Worm (Caenorhabditis elegans) whole organism, L1 larva: ENCODE data around the gene nhr-16.

Experiments
- C04F5.9 ChIP-seq: sonication (generic microtip); optimal IDR thresholded peaks from 2 replicates; lab custom pipeline; 2016; ENCODE audit warnings: missing genetic modification characterization, missing compliant biosample characterization
- C16A3.4 ChIP-seq: fragments of 150-350 bp; optimal IDR thresholded peaks from 2 replicates; lab custom pipeline; 2014; ENCODE audit warnings: missing biosample characterization, missing genetic modification characterization
- F16B12.6 ChIP-seq: fragments of 150-350 bp; optimal IDR thresholded peaks from 2 replicates; lab custom pipeline; 2014; ENCODE audit warnings: missing biosample characterization, missing genetic modification characterization
- aha-1 ChIP-seq: fragments of 150-350 bp; optimal IDR thresholded peaks from 2 replicates; lab custom pipeline; 2014; ENCODE audit warnings: missing biosample characterization, missing genetic modification characterization
- alr-1 ChIP-seq: fragments of 200-800 bp; sonication (Bioruptor generic); optimal IDR thresholded peaks from 2 replicates; lab custom pipeline; 2018; ENCODE audit warnings: borderline replicate concordance, mild to moderate bottlenecking, missing genetic modification characterization, missing compliant biosample characterization
- aly-2 ChIP-seq: fragments of 150-350 bp; optimal IDR thresholded peaks from 2 replicates; lab custom pipeline; 2014; ENCODE audit warnings: missing biosample characterization, missing genetic modification characterization
- blmp-1 ChIP-seq: fragments of 150-350 bp; optimal IDR thresholded peaks from 2 replicates; lab custom pipeline; 2014; ENCODE audit warnings: missing biosample characterization, missing genetic modification characterization
- ceh-63 ChIP-seq: fragments of 200-800 bp; sonication (Bioruptor generic); optimal IDR thresholded peaks from 2 replicates; lab custom pipeline; 2018; ENCODE audit warnings: mild to moderate bottlenecking, missing genetic modification characterization, missing compliant biosample characterization
- ceh-8 ChIP-seq: fragments of 200-800 bp; sonication (Bioruptor generic); optimal IDR thresholded peaks from 2 replicates; lab custom pipeline; 2018; ENCODE audit warnings: mild to moderate bottlenecking, missing genetic modification characterization, moderate library complexity, missing compliant biosample characterization
- ceh-82 ChIP-seq, 3 experiments: fragments of 150-350 bp in 1 of 3; sonication (generic microtip) in 2 of 3; optimal IDR thresholded peaks; 2 replicates each; lab custom pipeline; 2014 to 2017; ENCODE audit warnings: missing biosample characterization in 3 of 3, missing genetic modification characterization in 3 of 3
- ceh-90 ChIP-seq: sonication (generic microtip); optimal IDR thresholded peaks from 2 replicates; lab custom pipeline; 2016; ENCODE audit warnings: missing genetic modification characterization, missing compliant biosample characterization
- ces-1 ChIP-seq: fragments of 150-350 bp; optimal IDR thresholded peaks from 2 replicates; lab custom pipeline; 2014; ENCODE audit warnings: missing biosample characterization, missing genetic modification reagents, missing genetic modification characterization
- dpl-1 ChIP-seq, 3 experiments: fragments of 150-350 bp in 2 of 3; sonication (generic microtip) in 1 of 3; optimal IDR thresholded peaks; 2 replicates each; lab custom pipeline; 2014 to 2017; ENCODE audit warnings: missing biosample characterization in 3 of 3, missing genetic modification characterization in 3 of 3, missing genetic modification reagents in 3 of 3
- efl-1 ChIP-seq, 4 experiments: fragments of 150-350 bp; optimal IDR thresholded peaks in 3 of 4; peaks in 1 of 4; 1 replicate in 1 of 4; 2 replicates in 3 of 4; lab custom pipeline; 2014; ENCODE audit warnings: missing biosample characterization in 2 of 4, missing genetic modification characterization in 2 of 4, missing genetic modification reagents in 2 of 4
- elt-3 ChIP-seq, 6 experiments: fragments of 150-350 bp in 1 of 6; sonication (generic microtip); optimal IDR thresholded peaks; 2 replicates each; lab custom pipeline; 2017 to 2018; ENCODE audit warnings: missing biosample characterization in 6 of 6, missing genetic modification characterization in 6 of 6, inconsistent platforms in 1 of 6
- fkh-10 ChIP-seq: sonication (generic microtip); optimal IDR thresholded peaks from 2 replicates; lab custom pipeline; 2017; ENCODE audit warnings: missing biosample characterization, missing genetic modification reagents, missing genetic modification characterization
- fkh-4 ChIP-seq: sonication (generic microtip); optimal IDR thresholded peaks from 2 replicates; lab custom pipeline; 2016; ENCODE audit warnings: missing compliant biosample characterization, missing genetic modification characterization, borderline replicate concordance
- hlh-4 ChIP-seq: sonication (generic microtip); optimal IDR thresholded peaks from 2 replicates; lab custom pipeline; 2016; ENCODE audit warnings: mild to moderate bottlenecking, missing genetic modification characterization, missing compliant biosample characterization
- hpl-2 ChIP-seq: fragments of 150-350 bp; optimal IDR thresholded peaks from 2 replicates; lab custom pipeline; 2014; ENCODE audit warnings: missing biosample characterization, missing genetic modification reagents, missing genetic modification characterization
- irx-1 ChIP-seq: sonication (generic microtip); optimal IDR thresholded peaks from 2 replicates; lab custom pipeline; 2016; ENCODE audit warnings: missing genetic modification characterization, missing compliant biosample characterization
- isw-1 ChIP-seq: fragments of 200-800 bp; sonication (Bioruptor generic); IDR thresholded peaks from 2 replicates; pipeline ENCODE4 v1.3.6; 2022; ENCODE audit warnings: missing genetic modification characterization, missing compliant biosample characterization
- lin-13 ChIP-seq: fragments of 150-350 bp; optimal IDR thresholded peaks from 2 replicates; lab custom pipeline; 2014; ENCODE audit warnings: missing biosample characterization, missing genetic modification reagents, missing genetic modification characterization
- lin-15B ChIP-seq: fragments of 150-350 bp; sonication (generic microtip); optimal IDR thresholded peaks from 3 replicates; lab custom pipeline; 2014; ENCODE audit warnings: missing biosample characterization, missing genetic modification characterization
- lin-39 ChIP-seq: fragments of 150-350 bp; optimal IDR thresholded peaks from 2 replicates; lab custom pipeline; 2014; ENCODE audit warnings: missing biosample characterization, missing genetic modification reagents, missing genetic modification characterization
- mab-9 ChIP-seq: fragments of 200-800 bp; sonication (Bioruptor generic); IDR thresholded peaks from 2 replicates; pipeline ENCODE4 v1.3.6; 2022; ENCODE audit warnings: missing genetic modification reagents, missing genetic modification characterization, missing compliant biosample characterization
- nhr-11 ChIP-seq: fragments of 150-350 bp; optimal IDR thresholded peaks from 2 replicates; lab custom pipeline; 2014; ENCODE audit warnings: missing biosample characterization, missing genetic modification characterization
- nhr-19 ChIP-seq: fragments of 200-800 bp; sonication (Bioruptor generic); conservative IDR thresholded peaks from 2 replicates; pipeline ENCODE4 v1.3.6; 2022; ENCODE audit warnings: missing genetic modification characterization, missing compliant biosample characterization
- nhr-20 ChIP-seq: sonication (generic microtip); optimal IDR thresholded peaks from 2 replicates; lab custom pipeline; 2016; ENCODE audit warnings: mild to moderate bottlenecking, missing genetic modification characterization, missing compliant biosample characterization
- nhr-237 ChIP-seq: fragments of 150-350 bp; optimal IDR thresholded peaks from 2 replicates; lab custom pipeline; 2014; ENCODE audit warnings: missing biosample characterization, missing genetic modification characterization
- nhr-47 ChIP-seq: sonication (generic microtip); optimal IDR thresholded peaks from 2 replicates; lab custom pipeline; 2016; ENCODE audit warnings: mild to moderate bottlenecking, missing genetic modification characterization, moderate library complexity, missing compliant biosample characterization
- nhr-71 ChIP-seq: sonication (generic microtip); optimal IDR thresholded peaks from 2 replicates; lab custom pipeline; 2016; ENCODE audit warnings: mild to moderate bottlenecking, missing genetic modification characterization, moderate library complexity, missing compliant biosample characterization
- nhr-76 ChIP-seq: sonication (generic microtip); optimal IDR thresholded peaks from 2 replicates; lab custom pipeline; 2017; ENCODE audit warnings: missing biosample characterization, missing genetic modification characterization
- nhr-85 ChIP-seq: sonication (generic microtip); peaks from one replicate; lab custom pipeline; 2016; ENCODE audit warnings: missing genetic modification characterization, inconsistent platforms, missing compliant biosample characterization
- pax-3 ChIP-seq: fragments of 200-800 bp; sonication (Bioruptor generic); optimal IDR thresholded peaks from 2 replicates; lab custom pipeline; 2018; ENCODE audit warnings: mild to moderate bottlenecking, missing genetic modification characterization, moderate library complexity, missing compliant biosample characterization
- rnt-1 ChIP-seq: sonication (generic microtip); optimal IDR thresholded peaks from 2 replicates; lab custom pipeline; 2016; ENCODE audit warnings: mild to moderate bottlenecking, missing genetic modification characterization, moderate library complexity, missing compliant biosample characterization
- snu-23 ChIP-seq: sonication (generic microtip); optimal IDR thresholded peaks from 2 replicates; lab custom pipeline; 2016; ENCODE audit warnings: missing genetic modification characterization, missing compliant biosample characterization
- sox-4 ChIP-seq: sonication (generic microtip); optimal IDR thresholded peaks from 2 replicates; lab custom pipeline; 2016; ENCODE audit warnings: missing genetic modification characterization, missing compliant biosample characterization
- sptf-1 ChIP-seq: fragments of 150-350 bp; optimal IDR thresholded peaks from 2 replicates; lab custom pipeline; 2014; ENCODE audit warnings: missing biosample characterization, missing genetic modification characterization
- tbx-2 ChIP-seq: sonication (generic microtip); optimal IDR thresholded peaks from 2 replicates; lab custom pipeline; 2016; ENCODE audit warnings: missing genetic modification characterization, missing compliant biosample characterization
- unc-62 ChIP-seq: fragments of 150-350 bp; optimal IDR thresholded peaks from 2 replicates; lab custom pipeline; 2014; ENCODE audit warnings: missing biosample characterization, missing genetic modification reagents, missing genetic modification characterization
- unc-98 ChIP-seq: fragments of 200-800 bp; sonication (Bioruptor generic); IDR thresholded peaks from 2 replicates; pipeline ENCODE4 v1.3.6; 2022; ENCODE audit warnings: missing genetic modification characterization, missing compliant biosample characterization
- zag-1 ChIP-seq: fragments of 150-350 bp; optimal IDR thresholded peaks from 2 replicates; lab custom pipeline; 2014; ENCODE audit warnings: missing biosample characterization, missing genetic modification characterization
- ztf-11 ChIP-seq, 2 experiments: sonication (generic microtip); optimal IDR thresholded peaks; 2 replicates each; lab custom pipeline; 2016 to 2017; ENCODE audit warnings: missing genetic modification characterization in 2 of 2, missing biosample characterization in 1 of 2, missing compliant biosample characterization in 1 of 2
- ztf-4 ChIP-seq: fragments of 150-350 bp; optimal IDR thresholded peaks from 2 replicates; lab custom pipeline; 2014; ENCODE audit warnings: missing biosample characterization, missing genetic modification characterization

Gene nhr-16

ce11 chrII:4392526-4393057 is 46.0 kb upstream of the nhr-16 start, which contains the start of gene mlt-7 (continued):
- TF ChIP-seq ces-1 (no peak), aly-2 (tag; lab: Kevin White, UChicago) (no peak), nhr-11 (no peak), unc-62 (GFP tag; lab: Kevin White, UChicago) (no peak), pax-3 (no peak)

- TF ChIP-seq efl-1 (optimal IDR thresholded peaks at IDR 0.05; lab: Kevin White, UChicago) (no peak), efl-1 (GFP tag; optimal IDR thresholded peaks at IDR 0.05 in 1 of 2; lab: Kevin White, UChicago) (no peak), blmp-1 (tag; lab: Kevin White, UChicago) (peak; percentile 48)
- TF ChIP-seq, all 84 proteins: peak for 1
Measured at ce11 chrII:4394438-4394837, 44.2 kb upstream of the nhr-16 start.

ce11 chrII:4405358-4405757 is 33.2 kb upstream of the nhr-16 start, which contains the start of gene ZK430.5:
ZK430.5 (plus strand) TSS chrII:4405658.
- TF ChIP-seq lin-39 (tag; lab: Kevin White, UChicago) (no peak), nhr-85 (no peak), elt-3 (tag; optimal IDR thresholded peaks at IDR 0.05; lab: Kevin White, UChicago) (no peak), pax-3 (no peak), nhr-237 (tag; lab: Kevin White, UChicago) (no peak), nhr-71 (no peak), mab-9 (GFP tag; lab: Robert Waterston, UW) (no peak), ztf-4 (no peak), C04F5.9 (no peak), lin-13 (GFP tag; lab: Kevin White, UChicago) (no peak), nhr-76 (tag; lab: Kevin White, UChicago) (no peak), ces-1 (no peak), ztf-11 (tag; optimal IDR thresholded peaks at IDR 0.05; lab: Kevin White, UChicago) (no peak)

- no peak for TF ChIP-seq snu-23
- no peak for TF ChIP-seq elt-3 (tag; optimal IDR thresholded peaks at IDR 0.05; lab: Kevin White, UChicago)
- TF ChIP-seq sox-4: no peak
- TF ChIP-seq ceh-90: no peak
- TF ChIP-seq ceh-8 (GFP tag; lab: Kevin White, UChicago): no peak
- no peak for TF ChIP-seq nhr-19 (GFP tag; lab: Robert Waterston, UW)
- TF ChIP-seq alr-1 (tag; lab: Kevin White, UChicago): no peak
- no peak for TF ChIP-seq nhr-47 (tag; lab: Kevin White, UChicago)
- no peak for TF ChIP-seq ces-1
- no peak for TF ChIP-seq C16A3.4
- TF ChIP-seq C04F5.9: no peak
- no peak for TF ChIP-seq isw-1
- no peak for TF ChIP-seq hlh-4
- no peak for TF ChIP-seq nhr-85
- no peak for TF ChIP-seq ceh-82 (tag; optimal IDR thresholded peaks at IDR 0.05; lab: Kevin White, UChicago)
- TF ChIP-seq aha-1: no peak
- TF ChIP-seq fkh-4 (tag; lab: Kevin White, UChicago): no peak
- no peak for TF ChIP-seq unc-98 (GFP tag; lab: Robert Waterston, UW)
- no peak for TF ChIP-seq F16B12.6 (tag; lab: Kevin White, UChicago)
Measured at ce11 chrII:4409650-4410049, 29.0 kb upstream of the nhr-16 start.

- no peak for TF ChIP-seq nhr-20 (tag; lab: Kevin White, UChicago)
- no peak for TF ChIP-seq lin-15B (tag; lab: Kevin White, UChicago)
- TF ChIP-seq fkh-10: no peak
- no peak for TF ChIP-seq dpl-1 (GFP tag; optimal IDR thresholded peaks at IDR 0.05; lab: Kevin White, UChicago)
- TF ChIP-seq lin-39 (tag; lab: Kevin White, UChicago): no peak
- no peak for TF ChIP-seq tbx-2 (tag; lab: Kevin White, UChicago)
- no peak for TF ChIP-seq hpl-2
- no peak for TF ChIP-seq rnt-1 (tag; lab: Kevin White, UChicago)
- TF ChIP-seq ceh-90: no peak
- no peak for TF ChIP-seq ceh-63 (GFP tag; lab: Kevin White, UChicago)
- no peak for TF ChIP-seq F16B12.6 (tag; lab: Kevin White, UChicago)
- TF ChIP-seq irx-1 (tag; lab: Kevin White, UChicago): no peak
- no peak for TF ChIP-seq lin-13 (GFP tag; lab: Kevin White, UChicago)
- no peak for TF ChIP-seq zag-1 (tag; lab: Kevin White, UChicago)
- no peak for TF ChIP-seq sptf-1
Measured at ce11 chrII:4417333-4417732, 21.3 kb upstream of the nhr-16 start, which contains the start of gene sod-5. sod-5 (plus strand) TSS chrII:4417633.
